In genomic region chr3R:9055119-9056105, dm6 we compare ENCODE assay signal across 5 fruit fly cellular contexts.
A peak's percentile ranks its signal among the peaks of the same experiment; 100 is the strongest.
TF ChIP-seq lines count a peak whose summit lies in the region.

No protein-coding gene starts in this region.

- peak; percentile 63 for TF ChIP-seq CTCF in whole organism, embryonic (GFP tag; optimal IDR thresholded peaks at IDR 0.05; lab: Kevin White, UChicago)

TF ChIP-seq in whole organism, adult, 20 proteins besides CTCF, POLR2A, EP300 and RAD21 (continues in another document):
- TF ChIP-seq cnc (optimal IDR thresholded peaks at IDR 0.05; lab: Kevin White, UChicago) = no peak
- TF ChIP-seq CG11617 (GFP tag; optimal IDR thresholded peaks at IDR 0.05; lab: Kevin White, UChicago) = peak; percentile 44
- no peak for TF ChIP-seq ovo (GFP tag; optimal IDR thresholded peaks at IDR 0.05; lab: Kevin White, UChicago)
- peak; percentile 59 for TF ChIP-seq CG1620 (GFP tag; optimal IDR thresholded peaks at IDR 0.05; lab: Kevin White, UChicago)
- TF ChIP-seq CG14711 (tag; optimal IDR thresholded peaks at IDR 0.05; lab: Kevin White, UChicago) = peak; percentile 83
- TF ChIP-seq CG12768 (GFP tag; optimal IDR thresholded peaks at IDR 0.05; lab: Kevin White, UChicago) = no peak
- TF ChIP-seq Mnt (GFP tag; optimal IDR thresholded peaks at IDR 0.05; lab: Kevin White, UChicago) = peak; percentile 62
- peak; percentile 86 for TF ChIP-seq tj (GFP tag; optimal IDR thresholded peaks at IDR 0.05; lab: Kevin White, UChicago)
- peak; percentile 73 for TF ChIP-seq CG33017 (tag; optimal IDR thresholded peaks at IDR 0.05; lab: Kevin White, UChicago)
- peak; percentile 52 for TF ChIP-seq Hr96 (GFP tag; optimal IDR thresholded peaks at IDR 0.05; lab: Kevin White, UChicago)
- TF ChIP-seq cic (GFP tag; optimal IDR thresholded peaks at IDR 0.05; lab: Kevin White, UChicago) = no peak
- TF ChIP-seq bab1 (GFP tag; optimal IDR thresholded peaks at IDR 0.05; lab: Kevin White, UChicago) = peak; percentile 89
- peak; percentile 43 for TF ChIP-seq CG5204 (GFP tag; optimal IDR thresholded peaks at IDR 0.05; lab: Kevin White, UChicago)
- peak; percentile 77 for TF ChIP-seq CG7045 (GFP tag; optimal IDR thresholded peaks at IDR 0.05; lab: Kevin White, UChicago)
- peak; percentile 79 for TF ChIP-seq CG7101 (tag; optimal IDR thresholded peaks at IDR 0.05; lab: Kevin White, UChicago)
- no peak for TF ChIP-seq Crg-1 (GFP tag; optimal IDR thresholded peaks at IDR 0.05; lab: Kevin White, UChicago)
- TF ChIP-seq Clk (GFP tag; optimal IDR thresholded peaks at IDR 0.05; lab: Kevin White, UChicago) = no peak
- peak; percentile 92 for TF ChIP-seq kay (GFP tag; lab: Kevin White, UChicago; ENCODE audit: borderline replicate concordance)

TF ChIP-seq in whole organism, embryonic, 481 proteins besides CTCF, POLR2A, EP300 and RAD21 (continues in another document):
- no peak for TF ChIP-seq aop (GFP tag; IDR thresholded peaks at IDR 0.05; lab: Robert Waterston, UW)
- TF ChIP-seq gt (GFP tag; IDR thresholded peaks at IDR 0.05; lab: Robert Waterston, UW) = no peak
- peak; percentile 87 for TF ChIP-seq Dad (GFP tag; optimal IDR thresholded peaks at IDR 0.05; lab: Kevin White, UChicago)
- TF ChIP-seq da (GFP tag; optimal IDR thresholded peaks at IDR 0.05; lab: Kevin White, UChicago) = no peak
- TF ChIP-seq CG11696 (GFP tag; IDR thresholded peaks at IDR 0.05; lab: Robert Waterston, UW) = no peak
- peak; percentile 88 for TF ChIP-seq Hr3 (GFP tag; optimal IDR thresholded peaks at IDR 0.05; lab: Kevin White, UChicago)
- TF ChIP-seq CG10543 (GFP tag; optimal IDR thresholded peaks at IDR 0.05; lab: Kevin White, UChicago) = peak; percentile 37
- TF ChIP-seq Trl (optimal IDR thresholded peaks at IDR 0.05; lab: Kevin White, UChicago) = peak in 1 of 2 experiments; percentile 5
- TF ChIP-seq Trl (GFP tag; optimal IDR thresholded peaks at IDR 0.05; lab: Kevin White, UChicago) = peak; percentile 58
- TF ChIP-seq CG10366 (GFP tag; IDR thresholded peaks at IDR 0.05; lab: Robert Waterston, UW) = no peak
- TF ChIP-seq ab (GFP tag; optimal IDR thresholded peaks at IDR 0.05; lab: Kevin White, UChicago) = no peak
- no peak for TF ChIP-seq HLH3B (GFP tag; IDR thresholded peaks at IDR 0.05; lab: Robert Waterston, UW)
- TF ChIP-seq CG15514 (GFP tag; optimal IDR thresholded peaks at IDR 0.05; lab: Kevin White, UChicago) = peak; percentile 86
- no peak for TF ChIP-seq dati (GFP tag; IDR thresholded peaks at IDR 0.05; lab: Robert Waterston, UW)
- peak; percentile 82 for TF ChIP-seq Six4 (GFP tag; optimal IDR thresholded peaks at IDR 0.05; lab: Kevin White, UChicago)
- peak; percentile 82 for TF ChIP-seq CG31388 (GFP tag; optimal IDR thresholded peaks at IDR 0.05; lab: Kevin White, UChicago)
- TF ChIP-seq Nf-YC (tag; optimal IDR thresholded peaks at IDR 0.05; lab: Kevin White, UChicago) = peak; percentile 76
- TF ChIP-seq gcm2 (GFP tag; optimal IDR thresholded peaks at IDR 0.05; lab: Kevin White, UChicago) = no peak
- no peak for TF ChIP-seq CG8765 (GFP tag; IDR thresholded peaks at IDR 0.05; lab: Robert Waterston, UW)
- peak; percentile 21 for TF ChIP-seq Sry-δ (GFP tag; optimal IDR thresholded peaks at IDR 0.05; lab: Kevin White, UChicago)

TF ChIP-seq in whole organism, prepupa, 60 proteins besides CTCF, POLR2A, EP300 and RAD21 (continues in another document):
- TF ChIP-seq acj6 (GFP tag; optimal IDR thresholded peaks at IDR 0.05; lab: Kevin White, UChicago) (peak; percentile 90), CG15336 (GFP tag; IDR thresholded peaks at IDR 0.05; lab: Robert Waterston, UW) (no peak), CG6276 (GFP tag; optimal IDR thresholded peaks at IDR 0.05; lab: Kevin White, UChicago) (peak; percentile 89), lz (GFP tag; optimal IDR thresholded peaks at IDR 0.05; lab: Kevin White, UChicago) (peak; percentile 90), CG11902 (GFP tag; optimal IDR thresholded peaks at IDR 0.05; lab: Kevin White, UChicago) (peak; percentile 81), topi (GFP tag; optimal IDR thresholded peaks at IDR 0.05; lab: Kevin White, UChicago) (peak; percentile 96), eg (GFP tag; IDR thresholded peaks at IDR 0.05; lab: Robert Waterston, UW) (no peak), Met (GFP tag; optimal IDR thresholded peaks at IDR 0.05; lab: Kevin White, UChicago) (peak; percentile 93), achi (GFP tag; optimal IDR thresholded peaks at IDR 0.05; lab: Kevin White, UChicago) (peak; percentile 91), CG3919 (GFP tag; optimal IDR thresholded peaks at IDR 0.05; lab: Kevin White, UChicago) (peak; percentile 90), Hr4 (GFP tag; optimal IDR thresholded peaks at IDR 0.05; lab: Kevin White, UChicago) (peak; percentile 80), CG6808 (GFP tag; optimal IDR thresholded peaks at IDR 0.05; lab: Kevin White, UChicago) (peak; percentile 89), CG10631 (GFP tag; optimal IDR thresholded peaks at IDR 0.05; lab: Kevin White, UChicago) (peak; percentile 88), CG8319 (GFP tag; optimal IDR thresholded peaks at IDR 0.05; lab: Kevin White, UChicago) (peak; percentile 68), esn (GFP tag; optimal IDR thresholded peaks at IDR 0.05; lab: Kevin White, UChicago) (peak; percentile 94), Hr38 (GFP tag; optimal IDR thresholded peaks at IDR 0.05; lab: Kevin White, UChicago) (no peak), fd85E (GFP tag; optimal IDR thresholded peaks at IDR 0.05; lab: Kevin White, UChicago) (peak; percentile 69), fd59A (GFP tag; optimal IDR thresholded peaks at IDR 0.05; lab: Kevin White, UChicago) (peak; percentile 70), CG16779 (tag; optimal IDR thresholded peaks at IDR 0.05; lab: Kevin White, UChicago) (peak; percentile 78), CG6792 (GFP tag; optimal IDR thresholded peaks at IDR 0.05; lab: Kevin White, UChicago) (peak; percentile 86)

TF ChIP-seq in whole organism, pupa, 21 proteins besides CTCF, POLR2A, EP300 and RAD21:
- peak; percentile 1 for TF ChIP-seq CG13204 (GFP tag; optimal IDR thresholded peaks at IDR 0.05; lab: Kevin White, UChicago)
- peak; percentile 84 for TF ChIP-seq CG34367 (tag; optimal IDR thresholded peaks at IDR 0.05; lab: Kevin White, UChicago)
- TF ChIP-seq fd96Ca (GFP tag; IDR thresholded peaks at IDR 0.05; lab: Robert Waterston, UW) = no peak
- peak; percentile 86 for TF ChIP-seq Pif1A (GFP tag; optimal IDR thresholded peaks at IDR 0.05; lab: Kevin White, UChicago)
- no peak for TF ChIP-seq CG32121 (GFP tag; IDR thresholded peaks at IDR 0.05; lab: Robert Waterston, UW)
- no peak for TF ChIP-seq rn (GFP tag; IDR thresholded peaks at IDR 0.05; lab: Robert Waterston, UW)
- peak; percentile 92 for TF ChIP-seq CG14655 (GFP tag; optimal IDR thresholded peaks at IDR 0.05; lab: Kevin White, UChicago)
- peak; percentile 87 for TF ChIP-seq CG15710 (tag; optimal IDR thresholded peaks at IDR 0.05; lab: Kevin White, UChicago)
- TF ChIP-seq CG17806 (tag; optimal IDR thresholded peaks at IDR 0.05; lab: Kevin White, UChicago) = peak; percentile 91
- TF ChIP-seq CG8301 (tag; optimal IDR thresholded peaks at IDR 0.05; lab: Kevin White, UChicago) = peak; percentile 92
- no peak for TF ChIP-seq CG12605 (GFP tag; IDR thresholded peaks at IDR 0.05; lab: Robert Waterston, UW)
- TF ChIP-seq CG10348 (GFP tag; IDR thresholded peaks at IDR 0.05; lab: Robert Waterston, UW) = no peak
- TF ChIP-seq Pif1B (GFP tag; optimal IDR thresholded peaks at IDR 0.05; lab: Kevin White, UChicago) = peak; percentile 82
- TF ChIP-seq Ets98B (GFP tag; IDR thresholded peaks at IDR 0.05; lab: Robert Waterston, UW) = no peak
- peak; percentile 91 for TF ChIP-seq Snoo (tag; optimal IDR thresholded peaks at IDR 0.05; lab: Kevin White, UChicago)
- peak; percentile 41 for TF ChIP-seq D1 (tag; optimal IDR thresholded peaks at IDR 0.05; lab: Kevin White, UChicago)
- no peak for TF ChIP-seq EcR (GFP tag; optimal IDR thresholded peaks at IDR 0.05; lab: Kevin White, UChicago)
- peak; percentile 94 for TF ChIP-seq CG8159 (tag; optimal IDR thresholded peaks at IDR 0.05; lab: Kevin White, UChicago)
- TF ChIP-seq gl (tag; optimal IDR thresholded peaks at IDR 0.05; lab: Kevin White, UChicago) = peak; percentile 78
- TF ChIP-seq CG4496 (GFP tag; IDR thresholded peaks at IDR 0.05; lab: Robert Waterston, UW) = no peak
- TF ChIP-seq CG9948 (tag; optimal IDR thresholded peaks at IDR 0.05; lab: Kevin White, UChicago) = peak; percentile 91
TF ChIP-seq in whole organism, pupa: peak in this region for 13.

TF ChIP-seq in whole organism, wandering third instar larva, 38 proteins besides CTCF, POLR2A, EP300 and RAD21 (continues in another document):
- TF ChIP-seq ey (GFP tag; optimal IDR thresholded peaks at IDR 0.05; lab: Kevin White, UChicago) (peak; percentile 90), sage (GFP tag; optimal IDR thresholded peaks at IDR 0.05; lab: Kevin White, UChicago) (peak; percentile 92), fru (GFP tag; optimal IDR thresholded peaks at IDR 0.05; lab: Kevin White, UChicago) (peak; percentile 92), HLH106 (tag; optimal IDR thresholded peaks at IDR 0.05; lab: Kevin White, UChicago) (peak; percentile 97), CG9705 (GFP tag; optimal IDR thresholded peaks at IDR 0.05; lab: Kevin White, UChicago) (peak; percentile 82), jim (GFP tag; optimal IDR thresholded peaks at IDR 0.05; lab: Kevin White, UChicago) (no peak), lola (GFP tag; optimal IDR thresholded peaks at IDR 0.05; lab: Kevin White, UChicago) (no peak), Rel (GFP tag; optimal IDR thresholded peaks at IDR 0.05; lab: Kevin White, UChicago) (no peak), Rel (tag; optimal IDR thresholded peaks at IDR 0.05; lab: Kevin White, UChicago) (no peak), psq (GFP tag; optimal IDR thresholded peaks at IDR 0.05; lab: Kevin White, UChicago) (peak; percentile 88), CrebA (GFP tag; optimal IDR thresholded peaks at IDR 0.05; lab: Kevin White, UChicago; ENCODE audit: borderline replicate concordance) (peak; percentile 81), Jra (GFP tag; optimal IDR thresholded peaks at IDR 0.05; lab: Kevin White, UChicago) (peak; percentile 71), Abd-B (GFP tag; optimal IDR thresholded peaks at IDR 0.05; lab: Kevin White, UChicago) (no peak), pan (optimal IDR thresholded peaks at IDR 0.05; lab: Kevin White, UChicago) (no peak), N (GFP tag; optimal IDR thresholded peaks at IDR 0.05; lab: Kevin White, UChicago) (no peak), GATAd (GFP tag; optimal IDR thresholded peaks at IDR 0.05; lab: Kevin White, UChicago) (no peak), Myc (optimal IDR thresholded peaks at IDR 0.05; lab: Kevin White, UChicago) (no peak), woc (GFP tag; optimal IDR thresholded peaks at IDR 0.05; lab: Kevin White, UChicago) (peak; percentile 87), Hr78 (GFP tag; optimal IDR thresholded peaks at IDR 0.05; lab: Kevin White, UChicago) (no peak), Mio (GFP tag; optimal IDR thresholded peaks at IDR 0.05; lab: Kevin White, UChicago) (peak; percentile 44), tai (GFP tag; optimal IDR thresholded peaks at IDR 0.05; lab: Kevin White, UChicago) (no peak), dmrt93B (GFP tag; optimal IDR thresholded peaks at IDR 0.05; lab: Kevin White, UChicago) (peak; percentile 89), usp (GFP tag; optimal IDR thresholded peaks at IDR 0.05; lab: Kevin White, UChicago) (no peak), Dfd (GFP tag; optimal IDR thresholded peaks at IDR 0.05; lab: Kevin White, UChicago) (no peak)
